Fruit fly (Drosophila melanogaster): ENCODE measurements around the gene Tim9b.
A peak's percentile ranks its signal among the peaks of the same experiment; 100 is the strongest.

Gene Tim9b

dm6 chrX:19618183-19618740 lies at the start of gene Tim9b, which contains the start of gene Pstk:
Tim9b (minus strand) TSS chrX:19618537.
Pstk (minus strand) TSS chrX:19618537.
- TF ChIP-seq CG13204 (GFP tag; optimal IDR thresholded peaks at IDR 0.05): no peak
- no peak for TF ChIP-seq CG15710 (tag; optimal IDR thresholded peaks at IDR 0.05)
- TF ChIP-seq CG4496 (GFP tag; IDR thresholded peaks at IDR 0.05): no peak
- no peak for TF ChIP-seq fd96Ca (GFP tag; IDR thresholded peaks at IDR 0.05)
- no peak for TF ChIP-seq Pif1B (GFP tag; optimal IDR thresholded peaks at IDR 0.05)
- no peak for TF ChIP-seq Snoo (tag; optimal IDR thresholded peaks at IDR 0.05)
- TF ChIP-seq rn (GFP tag; IDR thresholded peaks at IDR 0.05): no peak
- no peak for TF ChIP-seq EcR (GFP tag; optimal IDR thresholded peaks at IDR 0.05)
- TF ChIP-seq gl (tag; optimal IDR thresholded peaks at IDR 0.05): no peak
- no peak for TF ChIP-seq Pif1A (GFP tag; optimal IDR thresholded peaks at IDR 0.05)
- TF ChIP-seq D1 (tag; optimal IDR thresholded peaks at IDR 0.05): no peak
- TF ChIP-seq CG8159 (tag; optimal IDR thresholded peaks at IDR 0.05): no peak
- TF ChIP-seq CG12605 (GFP tag; IDR thresholded peaks at IDR 0.05): no peak
- TF ChIP-seq CG17806 (tag; optimal IDR thresholded peaks at IDR 0.05): no peak
- TF ChIP-seq CG14655 (GFP tag; optimal IDR thresholded peaks at IDR 0.05): no peak
- no peak for TF ChIP-seq CG9948 (tag; optimal IDR thresholded peaks at IDR 0.05)
- no peak for TF ChIP-seq CG8301 (tag; optimal IDR thresholded peaks at IDR 0.05)

dm6 chrX:19667444-19668104 lies 49.2 kb upstream of the Tim9b start:
- TF ChIP-seq EcR (GFP tag; optimal IDR thresholded peaks at IDR 0.05): no peak
- no peak for TF ChIP-seq CG8301 (tag; optimal IDR thresholded peaks at IDR 0.05)
- no peak for TF ChIP-seq Ets98B (GFP tag; IDR thresholded peaks at IDR 0.05)
- no peak for TF ChIP-seq CG13204 (GFP tag; optimal IDR thresholded peaks at IDR 0.05)
- no peak for TF ChIP-seq Snoo (tag; optimal IDR thresholded peaks at IDR 0.05)

- peak; percentile 36 for TF ChIP-seq CG15710 (tag; optimal IDR thresholded peaks at IDR 0.05)
- TF ChIP-seq gl (tag; optimal IDR thresholded peaks at IDR 0.05): no peak
- peak; percentile 40 for TF ChIP-seq Snoo (tag; optimal IDR thresholded peaks at IDR 0.05)
- peak; percentile 74 for TF ChIP-seq fd96Ca (GFP tag; IDR thresholded peaks at IDR 0.05)
- TF ChIP-seq CG8301 (tag; optimal IDR thresholded peaks at IDR 0.05): peak; percentile 36
- TF ChIP-seq CG13204 (GFP tag; optimal IDR thresholded peaks at IDR 0.05): peak; percentile 95
- TF ChIP-seq CG10348 (GFP tag; IDR thresholded peaks at IDR 0.05): no peak
- peak; percentile 25; the same call in 1 of the 2 replicates for TF ChIP-seq CG32121 (GFP tag; IDR thresholded peaks at IDR 0.05)
- peak; percentile 72 for TF ChIP-seq Ets98B (GFP tag; IDR thresholded peaks at IDR 0.05)
- peak; percentile 14 for TF ChIP-seq Pif1B (GFP tag; optimal IDR thresholded peaks at IDR 0.05)
- TF ChIP-seq CG34367 (tag; optimal IDR thresholded peaks at IDR 0.05): peak; percentile 29
- peak; percentile 38 for TF ChIP-seq CG17806 (tag; optimal IDR thresholded peaks at IDR 0.05)
- TF ChIP-seq D1 (tag; optimal IDR thresholded peaks at IDR 0.05): no peak
- TF ChIP-seq EcR (GFP tag; optimal IDR thresholded peaks at IDR 0.05): peak; percentile 28
- TF ChIP-seq CG9948 (tag; optimal IDR thresholded peaks at IDR 0.05): peak; percentile 26
- peak; percentile 45 for TF ChIP-seq CG8159 (tag; optimal IDR thresholded peaks at IDR 0.05)
- TF ChIP-seq CG14655 (GFP tag; optimal IDR thresholded peaks at IDR 0.05): peak; percentile 52
- TF ChIP-seq CG4496 (GFP tag; IDR thresholded peaks at IDR 0.05): peak; percentile 75
- TF ChIP-seq rn (GFP tag; IDR thresholded peaks at IDR 0.05): 0 out of 2 replicates have a peak, but pooled peaks have one; percentile 34
- TF ChIP-seq CG12605 (GFP tag; IDR thresholded peaks at IDR 0.05): no peak
- peak; percentile 67 for TF ChIP-seq Pif1A (GFP tag; optimal IDR thresholded peaks at IDR 0.05)
Observed at dm6 chrX:19666991-19667409, 48.7 kb upstream of the Tim9b start, which contains the start of gene Zw. Zw (plus strand) TSS chrX:19667252.

dm6 chrX:19665684-19666141 lies 47.4 kb upstream of the Tim9b start:
- TF ChIP-seq CG4496 (GFP tag; IDR thresholded peaks at IDR 0.05) (peak; percentile 72), CG15710 (tag; optimal IDR thresholded peaks at IDR 0.05) (peak; percentile 15), CG12605 (GFP tag; IDR thresholded peaks at IDR 0.05) (peak; percentile 50), CG32121 (GFP tag; IDR thresholded peaks at IDR 0.05) (peak; percentile 48; the same call in 1 of the 2 replicates), CG17806 (tag; optimal IDR thresholded peaks at IDR 0.05) (no peak), EcR (GFP tag; optimal IDR thresholded peaks at IDR 0.05) (peak; percentile 46), Pif1B (GFP tag; optimal IDR thresholded peaks at IDR 0.05) (peak; percentile 6), CG8159 (tag; optimal IDR thresholded peaks at IDR 0.05) (peak; percentile 32), D1 (tag; optimal IDR thresholded peaks at IDR 0.05) (no peak), CG8301 (tag; optimal IDR thresholded peaks at IDR 0.05) (peak; percentile 11), CG13204 (GFP tag; optimal IDR thresholded peaks at IDR 0.05) (peak; percentile 77), Snoo (tag; optimal IDR thresholded peaks at IDR 0.05) (peak; percentile 43), CG34367 (tag; optimal IDR thresholded peaks at IDR 0.05) (no peak), rn (GFP tag; IDR thresholded peaks at IDR 0.05) (0 out of 2 replicates have a peak, but pooled peaks have one; percentile 27), fd96Ca (GFP tag; IDR thresholded peaks at IDR 0.05) (peak; percentile 74), CG9948 (tag; optimal IDR thresholded peaks at IDR 0.05) (no peak), CG14655 (GFP tag; optimal IDR thresholded peaks at IDR 0.05) (peak; percentile 36), Ets98B (GFP tag; IDR thresholded peaks at IDR 0.05) (peak; percentile 61; the same call in 1 of the 2 replicates)

- TF ChIP-seq CG14655 (GFP tag; optimal IDR thresholded peaks at IDR 0.05): no peak
- no peak for TF ChIP-seq CG10348 (GFP tag; IDR thresholded peaks at IDR 0.05)
- TF ChIP-seq D1 (tag; optimal IDR thresholded peaks at IDR 0.05): no peak
- TF ChIP-seq CG9948 (tag; optimal IDR thresholded peaks at IDR 0.05): no peak
- TF ChIP-seq CG8301 (tag; optimal IDR thresholded peaks at IDR 0.05): no peak
- no peak for TF ChIP-seq Pif1B (GFP tag; optimal IDR thresholded peaks at IDR 0.05)
- no peak for TF ChIP-seq CG8159 (tag; optimal IDR thresholded peaks at IDR 0.05)
- TF ChIP-seq rn (GFP tag; IDR thresholded peaks at IDR 0.05): no peak
- no peak for TF ChIP-seq CG32121 (GFP tag; IDR thresholded peaks at IDR 0.05)
Observed at dm6 chrX:19663859-19664728, 45.8 kb upstream of the Tim9b start, which contains the start of the genes CG14223 and Ssu72. CG14223 (minus strand) TSS chrX:19663971. Ssu72 (plus strand) TSS chrX:19664561.

Measured in whole organism, pupa.